Worm (Caenorhabditis elegans) whole organism, L1 larva: Measurements from ENCODE around the gene H28G03.2.

Experiments
- C04F5.9 ChIP-seq: sonication (generic microtip); optimal IDR thresholded peaks from 2 replicates; lab custom pipeline; 2016; ENCODE audit warnings: missing genetic modification characterization, missing compliant biosample characterization
- C16A3.4 ChIP-seq: fragments of 150-350 bp; optimal IDR thresholded peaks from 2 replicates; lab custom pipeline; 2014; ENCODE audit warnings: missing biosample characterization, missing genetic modification characterization
- C34B4.2 ChIP-seq: sonication (generic microtip); optimal IDR thresholded peaks from 2 replicates; lab custom pipeline; 2017; ENCODE audit warnings: mild to moderate bottlenecking, missing genetic modification characterization, missing compliant biosample characterization
- F16B12.6 ChIP-seq: fragments of 150-350 bp; optimal IDR thresholded peaks from 2 replicates; lab custom pipeline; 2014; ENCODE audit warnings: missing biosample characterization, missing genetic modification characterization
- Y116A8C.19 ChIP-seq: sonication (generic microtip); optimal IDR thresholded peaks from 2 replicates; lab custom pipeline; 2016; ENCODE audit warnings: missing compliant biosample characterization, missing genetic modification characterization, borderline replicate concordance
- ama-1 ChIP-seq: fragments of 150-350 bp; optimal IDR thresholded peaks from 2 replicates; lab custom pipeline; 2014
- blmp-1 ChIP-seq: fragments of 150-350 bp; optimal IDR thresholded peaks from 2 replicates; lab custom pipeline; 2014; ENCODE audit warnings: missing biosample characterization, missing genetic modification characterization
- ceh-82 ChIP-seq, 3 experiments: fragments of 150-350 bp in 1 of 3; sonication (generic microtip) in 2 of 3; optimal IDR thresholded peaks; 2 replicates each; lab custom pipeline; 2014 to 2017; ENCODE audit warnings: missing biosample characterization in 3 of 3, missing genetic modification characterization in 3 of 3
- ceh-90 ChIP-seq: sonication (generic microtip); optimal IDR thresholded peaks from 2 replicates; lab custom pipeline; 2016; ENCODE audit warnings: missing genetic modification characterization, missing compliant biosample characterization
- dsc-1 ChIP-seq: sonication (generic microtip); optimal IDR thresholded peaks from 2 replicates; lab custom pipeline; 2016; ENCODE audit warnings: mild to moderate bottlenecking, missing genetic modification characterization, missing compliant biosample characterization
- efl-1 ChIP-seq, 4 experiments: fragments of 150-350 bp; optimal IDR thresholded peaks in 3 of 4; peaks in 1 of 4; 1 replicate in 1 of 4; 2 replicates in 3 of 4; lab custom pipeline; 2014; ENCODE audit warnings: missing biosample characterization in 2 of 4, missing genetic modification characterization in 2 of 4, missing genetic modification reagents in 2 of 4
- efl-3 ChIP-seq: fragments of 200-800 bp; sonication (Bioruptor generic); optimal IDR thresholded peaks from 2 replicates; lab custom pipeline; 2018; ENCODE audit warnings: mild to moderate bottlenecking, missing genetic modification characterization, missing compliant biosample characterization
- egl-13 ChIP-seq: sonication (generic microtip); optimal IDR thresholded peaks from 2 replicates; lab custom pipeline; 2016; ENCODE audit warnings: missing genotype, missing genetic modification reagents, missing genetic modification characterization, missing compliant biosample characterization
- egl-27 ChIP-seq, 2 experiments: fragments of 150-350 bp in 1 of 2; sonication (generic microtip); optimal IDR thresholded peaks; 3 replicates each; lab custom pipeline; 2017 to 2018; ENCODE audit warnings: missing biosample characterization in 2 of 2, missing genetic modification characterization in 2 of 2, missing genetic modification reagents in 2 of 2
- fkh-4 ChIP-seq: sonication (generic microtip); optimal IDR thresholded peaks from 2 replicates; lab custom pipeline; 2016; ENCODE audit warnings: missing compliant biosample characterization, missing genetic modification characterization, borderline replicate concordance
- fkh-8 ChIP-seq: sonication (generic microtip); optimal IDR thresholded peaks from 2 replicates; lab custom pipeline; 2016; ENCODE audit warnings: mild to moderate bottlenecking, missing genetic modification characterization, missing compliant biosample characterization
- fos-1 ChIP-seq: fragments of 150-350 bp; optimal IDR thresholded peaks from 2 replicates; lab custom pipeline; 2014; ENCODE audit warnings: missing biosample characterization, missing genetic modification characterization
- grh-1 ChIP-seq: fragments of 200-800 bp; sonication (Bioruptor generic); IDR thresholded peaks from 2 replicates; pipeline ENCODE4 v1.3.6; 2022; ENCODE audit warnings: missing genetic modification reagents, missing genetic modification characterization, missing compliant biosample characterization
- hlh-17 ChIP-seq: fragments of 200-800 bp; sonication (Bioruptor generic); optimal IDR thresholded peaks from 2 replicates; lab custom pipeline; 2018; ENCODE audit warnings: missing genetic modification characterization, mild to moderate bottlenecking, missing compliant biosample characterization, moderate library complexity, borderline replicate concordance
- hlh-4 ChIP-seq: sonication (generic microtip); optimal IDR thresholded peaks from 2 replicates; lab custom pipeline; 2016; ENCODE audit warnings: mild to moderate bottlenecking, missing genetic modification characterization, missing compliant biosample characterization
- irx-1 ChIP-seq: sonication (generic microtip); optimal IDR thresholded peaks from 2 replicates; lab custom pipeline; 2016; ENCODE audit warnings: missing genetic modification characterization, missing compliant biosample characterization
- lin-35 ChIP-seq, 2 experiments: fragments of 150-350 bp; optimal IDR thresholded peaks; 2 replicates each; lab custom pipeline; 2014; ENCODE audit warnings: missing biosample characterization in 2 of 2, missing genetic modification characterization in 2 of 2, missing genetic modification reagents in 2 of 2
- lsy-2 ChIP-seq, 2 experiments: fragments of 150-350 bp; optimal IDR thresholded peaks; 2 replicates each; lab custom pipeline; 2014; ENCODE audit warnings: missing biosample characterization in 2 of 2, missing genetic modification characterization in 2 of 2
- mab-9 ChIP-seq: fragments of 200-800 bp; sonication (Bioruptor generic); IDR thresholded peaks from 2 replicates; pipeline ENCODE4 v1.3.6; 2022; ENCODE audit warnings: missing genetic modification reagents, missing genetic modification characterization, missing compliant biosample characterization
- mep-1 ChIP-seq: fragments of 150-350 bp; optimal IDR thresholded peaks from 2 replicates; lab custom pipeline; 2014; ENCODE audit warnings: missing biosample characterization, missing genetic modification characterization
- nhr-237 ChIP-seq: fragments of 150-350 bp; optimal IDR thresholded peaks from 2 replicates; lab custom pipeline; 2014; ENCODE audit warnings: missing biosample characterization, missing genetic modification characterization
- nhr-71 ChIP-seq: sonication (generic microtip); optimal IDR thresholded peaks from 2 replicates; lab custom pipeline; 2016; ENCODE audit warnings: mild to moderate bottlenecking, missing genetic modification characterization, moderate library complexity, missing compliant biosample characterization
- nhr-84 ChIP-seq: sonication (generic microtip); optimal IDR thresholded peaks from 2 replicates; lab custom pipeline; 2017; ENCODE audit warnings: missing biosample characterization, missing genetic modification characterization
- pqm-1 ChIP-seq: sonication (generic microtip); optimal IDR thresholded peaks from 3 replicates; lab custom pipeline; 2017; ENCODE audit warnings: missing biosample characterization, missing genetic modification characterization
- skn-1 ChIP-seq: fragments of 150-350 bp; optimal IDR thresholded peaks from 2 replicates; lab custom pipeline; 2014; ENCODE audit warnings: missing biosample characterization, missing genetic modification characterization
- snpc-4 ChIP-seq: fragments of 150-350 bp; optimal IDR thresholded peaks from 2 replicates; lab custom pipeline; 2014; ENCODE audit warnings: missing biosample characterization, missing genetic modification characterization
- sptf-1 ChIP-seq: fragments of 150-350 bp; optimal IDR thresholded peaks from 2 replicates; lab custom pipeline; 2014; ENCODE audit warnings: missing biosample characterization, missing genetic modification characterization
- unc-130 ChIP-seq: fragments of 150-350 bp; optimal IDR thresholded peaks from 2 replicates; lab custom pipeline; 2017; ENCODE audit warnings: missing biosample characterization, missing genetic modification characterization, inconsistent platforms
- unc-98 ChIP-seq: fragments of 200-800 bp; sonication (Bioruptor generic); IDR thresholded peaks from 2 replicates; pipeline ENCODE4 v1.3.6; 2022; ENCODE audit warnings: missing genetic modification characterization, missing compliant biosample characterization
- vab-15 ChIP-seq: sonication (generic microtip); optimal IDR thresholded peaks from 2 replicates; lab custom pipeline; 2017; ENCODE audit warnings: missing genotype, mild to moderate bottlenecking, missing genetic modification characterization, missing compliant biosample characterization
- xbp-1 ChIP-seq: sonication (generic microtip); optimal IDR thresholded peaks from 2 replicates; lab custom pipeline; 2016; ENCODE audit warnings: missing genetic modification characterization, missing compliant biosample characterization

Gene H28G03.2

DNA sequence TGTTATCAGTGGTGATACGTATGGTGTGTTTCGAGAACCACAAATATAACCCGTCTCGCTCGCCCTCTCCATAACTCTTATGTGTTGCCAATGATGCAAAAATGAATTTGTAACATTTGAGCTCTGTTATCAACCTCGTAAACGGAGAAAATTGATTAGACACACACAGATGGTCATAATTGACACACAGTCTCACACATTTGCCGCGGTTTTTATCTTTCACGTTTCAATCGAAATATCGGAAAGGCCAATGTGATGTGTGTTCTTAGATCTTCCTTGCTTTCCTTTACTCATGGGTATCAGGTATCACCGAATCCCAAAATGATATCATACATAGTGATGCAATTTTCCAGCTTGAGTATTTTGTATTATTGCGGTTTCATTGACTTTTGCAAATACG, 8.0 kb downstream of the H28G03.2 start (continued):
- no peak for TF ChIP-seq grh-1 (GFP tag; lab: Robert Waterston, UW)
- TF ChIP-seq lin-35 (GFP tag; optimal IDR thresholded peaks at IDR 0.05; lab: Kevin White, UChicago), result peak in 1 of 2 experiments; percentile 65
- TF ChIP-seq egl-13 (tag; lab: Kevin White, UChicago), result no peak
- peak in 1 of 2 experiments; percentile 29 for TF ChIP-seq lsy-2 (tag; optimal IDR thresholded peaks at IDR 0.05; lab: Kevin White, UChicago)
- TF ChIP-seq Y116A8C.19 (tag; lab: Kevin White, UChicago), result no peak
- TF ChIP-seq fkh-8 (tag; lab: Kevin White, UChicago), result no peak
- no peak for TF ChIP-seq skn-1 (tag; lab: Kevin White, UChicago)
- no peak for TF ChIP-seq ceh-90 (tag; lab: Kevin White, UChicago)
- TF ChIP-seq unc-130 (tag; lab: Kevin White, UChicago), result no peak
- peak; percentile 39 for TF ChIP-seq blmp-1 (tag; lab: Kevin White, UChicago)
- peak; percentile 26 for TF ChIP-seq mep-1 (tag; lab: Kevin White, UChicago)
- TF ChIP-seq mab-9 (GFP tag; lab: Robert Waterston, UW), result no peak

DNA sequence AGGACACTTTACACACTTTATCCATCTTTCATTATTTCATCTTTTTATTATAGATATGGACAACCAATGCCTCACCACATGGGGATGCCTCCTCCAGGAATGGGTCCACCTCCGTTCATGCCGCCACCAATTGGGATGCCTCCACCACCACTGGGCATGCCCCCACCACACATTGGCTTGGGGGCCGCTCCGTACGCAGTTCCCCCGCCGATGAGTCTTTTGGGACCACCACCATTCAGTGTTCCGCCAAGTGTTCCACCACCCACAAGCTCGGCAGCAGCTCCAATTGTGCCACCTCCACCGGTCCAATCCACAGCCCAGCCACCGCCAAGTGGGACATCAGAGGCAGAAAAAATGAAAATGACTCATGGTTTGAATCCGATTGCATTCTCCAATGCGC, 9.2 kb downstream of the H28G03.2 start:
- TF ChIP-seq irx-1 (no peak), efl-1 (optimal IDR thresholded peaks at IDR 0.05; lab: Kevin White, UChicago) (no peak), efl-1 (GFP tag; optimal IDR thresholded peaks at IDR 0.05 in 1 of 2; lab: Kevin White, UChicago) (peak in 1 of 2 experiments; percentile 17), mab-9 (GFP tag; lab: Robert Waterston, UW) (0 out of 2 replicates have a peak, but pooled peaks have one; percentile 14)
- TF ChIP-seq, all 84 proteins: peak for 2

DNA sequence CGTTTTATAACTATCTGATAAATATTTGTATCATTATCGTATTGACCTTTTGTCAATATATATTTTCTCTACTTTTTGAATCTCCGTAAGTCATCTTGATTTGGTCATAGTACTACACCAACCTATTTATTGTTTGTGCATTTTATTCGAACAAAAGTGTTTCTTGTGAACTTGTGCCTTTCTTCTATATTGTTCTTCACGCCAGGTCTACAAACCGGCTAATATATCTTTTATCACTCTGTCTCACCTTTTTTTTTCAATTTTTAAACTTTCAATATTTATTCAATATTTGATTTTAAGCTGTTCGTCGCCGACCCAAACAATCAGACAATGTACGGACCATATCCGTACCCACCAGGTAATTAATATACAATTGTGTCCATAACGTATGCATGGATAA, 10.5 kb downstream of the H28G03.2 start, which contains the start of gene hrpa-2:
TSS of gene hrpa-2 (plus strand) at position 301 of the 400 bp plus-strand sequence.
- TF ChIP-seq mab-9 (GFP tag; lab: Robert Waterston, UW), result no peak
- TF ChIP-seq sptf-1 (tag; lab: Kevin White, UChicago), result no peak
- no peak for TF ChIP-seq nhr-84 (tag; lab: Kevin White, UChicago)
- no peak for TF ChIP-seq nhr-71 (tag; lab: Kevin White, UChicago)
- no peak for TF ChIP-seq hlh-17
- TF ChIP-seq ceh-82 (tag; optimal IDR thresholded peaks at IDR 0.05; lab: Kevin White, UChicago), result no peak
- TF ChIP-seq fos-1, result no peak
- no peak for TF ChIP-seq ama-1 (lab: Kevin White, UChicago)

DNA sequence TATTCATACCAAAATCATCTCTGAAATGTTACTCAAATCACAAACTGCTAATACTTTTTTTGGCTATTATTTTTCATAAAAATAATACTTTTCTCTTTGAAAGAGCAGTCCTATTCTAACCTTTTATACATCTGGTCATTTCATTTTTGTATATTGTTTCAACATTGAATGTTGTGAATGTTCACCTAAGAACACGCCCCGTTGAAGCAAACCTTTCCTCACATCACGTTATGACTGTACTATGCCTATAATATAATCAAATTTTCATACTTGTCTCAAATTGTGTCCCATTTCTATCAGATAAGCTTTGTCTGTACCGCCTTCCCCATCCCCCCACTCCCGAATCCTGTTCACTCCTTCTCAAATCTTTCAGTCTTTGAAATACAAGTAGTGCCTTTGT, 12.8 kb downstream of the H28G03.2 start:
- TF ChIP-seq efl-1 (optimal IDR thresholded peaks at IDR 0.05; lab: Kevin White, UChicago), result no peak
- peak in 1 of 2 experiments; percentile 66 for TF ChIP-seq efl-1 (GFP tag; optimal IDR thresholded peaks at IDR 0.05 in 1 of 2; lab: Kevin White, UChicago)
- no peak for TF ChIP-seq hlh-4 (tag; lab: Kevin White, UChicago)
- TF ChIP-seq C34B4.2, result no peak

DNA sequence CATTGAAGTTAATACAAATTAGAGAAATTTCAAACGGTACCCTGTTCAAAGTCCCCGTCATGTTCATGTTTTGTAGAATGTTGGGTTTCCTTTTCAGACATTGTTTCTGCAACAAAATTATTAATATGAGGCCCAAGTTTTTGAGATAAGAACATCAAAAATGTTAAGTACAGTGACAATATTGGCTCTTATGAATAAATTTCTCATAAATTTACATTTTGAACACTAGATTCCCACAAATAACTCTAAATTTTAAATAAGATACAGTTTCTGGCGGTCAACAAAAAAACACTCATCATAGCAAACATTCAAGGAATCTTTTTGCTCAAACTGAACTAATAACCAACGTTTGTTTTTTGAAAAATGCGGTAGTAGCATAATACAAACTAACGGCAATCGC, 20.7 kb downstream of the H28G03.2 start, which contains the start of gene H28G03.3:
TSS of gene H28G03.3 (minus strand) at position 101 of the 400 bp plus-strand sequence.
- TF ChIP-seq ceh-82 (tag; optimal IDR thresholded peaks at IDR 0.05; lab: Kevin White, UChicago), result no peak
- no peak for TF ChIP-seq nhr-237
- TF ChIP-seq F16B12.6 (tag; lab: Kevin White, UChicago), result no peak
- TF ChIP-seq xbp-1, result no peak
- TF ChIP-seq, all 84 proteins: peak for 0

DNA sequence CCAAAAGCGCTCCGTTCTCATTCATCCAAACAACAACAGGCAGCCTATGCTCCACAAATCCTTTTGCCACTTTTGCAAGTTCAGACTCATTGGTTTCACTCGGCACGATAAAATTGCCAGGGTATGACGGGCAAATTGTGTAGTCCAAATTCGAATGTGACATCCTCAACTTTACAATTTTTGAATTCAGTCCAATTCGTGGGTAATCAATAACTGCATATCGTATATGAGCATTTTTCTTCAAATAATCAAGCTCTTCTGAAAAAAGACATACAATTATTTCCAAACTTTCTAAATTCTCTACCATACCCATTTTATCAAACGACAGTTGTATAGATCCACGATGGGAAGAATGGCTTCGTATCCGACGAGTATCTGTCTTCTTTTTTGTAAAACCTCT, 32.7 kb downstream of the H28G03.2 start:
- no peak for TF ChIP-seq irx-1
- TF ChIP-seq egl-27 (tag; optimal IDR thresholded peaks at IDR 0.05; lab: Kevin White, UChicago), result no peak
- TF ChIP-seq C04F5.9 (tag; lab: Kevin White, UChicago), result no peak
- TF ChIP-seq efl-1 (optimal IDR thresholded peaks at IDR 0.05; lab: Kevin White, UChicago), result no peak
- peak in 1 of 2 experiments; percentile 61 for TF ChIP-seq efl-1 (GFP tag; optimal IDR thresholded peaks at IDR 0.05 in 1 of 2; lab: Kevin White, UChicago)

DNA sequence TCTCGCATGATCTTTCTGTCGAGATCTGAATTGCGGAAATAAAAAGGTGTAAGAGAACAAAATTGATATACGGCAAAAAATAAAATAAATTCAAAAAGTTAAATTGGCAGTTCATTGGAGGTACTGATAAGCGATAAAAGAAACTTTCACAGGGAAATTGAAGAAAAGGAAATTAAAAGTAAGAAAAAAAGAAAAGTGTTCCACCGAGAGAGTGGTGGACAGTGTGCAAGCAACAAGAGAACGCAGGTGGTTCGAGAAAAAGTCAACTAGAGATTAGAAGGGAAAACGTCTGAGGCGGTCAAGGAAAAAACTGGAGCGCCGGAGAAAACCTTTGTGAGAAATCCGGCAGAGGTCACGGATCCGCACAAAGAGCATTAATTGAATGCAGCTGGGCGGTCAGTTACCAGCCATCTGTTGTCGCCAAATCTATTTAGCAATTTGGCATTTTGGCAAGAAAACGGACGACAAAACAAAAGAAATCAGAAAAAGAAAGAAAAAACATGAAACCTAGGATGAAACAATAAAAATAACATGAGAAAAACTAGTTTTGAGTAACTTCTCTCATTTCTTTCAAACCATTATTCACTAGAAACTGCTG, 37.9 kb downstream of the H28G03.2 start, which contains the start of gene mtm-5:
TSS of gene mtm-5 (minus strand) at position 27 of the 598 bp plus-strand sequence.
- no peak for TF ChIP-seq nhr-237
- no peak for TF ChIP-seq pqm-1 (tag; lab: Kevin White, UChicago)
- peak; percentile 83 for TF ChIP-seq blmp-1 (tag; lab: Kevin White, UChicago)
- TF ChIP-seq fkh-4 (tag; lab: Kevin White, UChicago), result peak; percentile 49
- TF ChIP-seq snpc-4, result no peak
- TF ChIP-seq mep-1 (tag; lab: Kevin White, UChicago), result peak; percentile 26
- TF ChIP-seq ceh-82 (tag; optimal IDR thresholded peaks at IDR 0.05; lab: Kevin White, UChicago), result peak in 1 of 3 experiments; percentile 7
- TF ChIP-seq C16A3.4 (tag; lab: Kevin White, UChicago), result no peak
- TF ChIP-seq dsc-1 (tag; lab: Kevin White, UChicago), result peak; percentile 90
- TF ChIP-seq Y116A8C.19 (tag; lab: Kevin White, UChicago), result no peak
- no peak for TF ChIP-seq efl-1 (optimal IDR thresholded peaks at IDR 0.05; lab: Kevin White, UChicago)
- peak in 1 of 2 experiments; percentile 86 for TF ChIP-seq efl-1 (GFP tag; optimal IDR thresholded peaks at IDR 0.05 in 1 of 2; lab: Kevin White, UChicago)
- no peak for TF ChIP-seq efl-3
- TF ChIP-seq vab-15 (tag; lab: Kevin White, UChicago), result no peak
- no peak for TF ChIP-seq unc-98 (GFP tag; lab: Robert Waterston, UW)
